Fruit fly (Drosophila melanogaster) whole organism, adult: ENCODE data around the gene mRpL51.
A peak's percentile ranks its signal among the peaks of the same experiment; 100 is the strongest.

Experiments
- CG11617 ChIP-seq: fragments of 200-800 bp; sonication (Bioruptor generic); optimal IDR thresholded peaks from 2 replicates; lab custom pipeline; 2017; ENCODE audit warnings: mild to moderate bottlenecking, missing biosample characterization, missing genetic modification reagents, missing genetic modification characterization
- CG12768 ChIP-seq: fragments of 200-800 bp; sonication (Bioruptor generic); optimal IDR thresholded peaks from 2 replicates; lab custom pipeline; 2017; ENCODE audit warnings: missing biosample characterization, missing genetic modification characterization, mild to moderate bottlenecking, moderate library complexity, missing genetic modification reagents
- CG14711 ChIP-seq: fragments of 200-800 bp; sonication (Bioruptor generic); optimal IDR thresholded peaks from 2 replicates; lab custom pipeline; 2018; ENCODE audit warnings: missing biosample characterization, mild to moderate bottlenecking, missing genetic modification characterization, moderate library complexity
- CG1620 ChIP-seq: fragments of 200-800 bp; sonication (Bioruptor generic); optimal IDR thresholded peaks from 2 replicates; lab custom pipeline; 2016; ENCODE audit warnings: missing biosample characterization, missing genetic modification characterization
- CG33017 ChIP-seq: fragments of 200-800 bp; sonication (Bioruptor generic); optimal IDR thresholded peaks from 2 replicates; lab custom pipeline; 2018; ENCODE audit warnings: missing biosample characterization, mild to moderate bottlenecking, missing genetic modification characterization, moderate library complexity
- CG5204 ChIP-seq: fragments of 200-800 bp; sonication (Bioruptor generic); optimal IDR thresholded peaks from 2 replicates; lab custom pipeline; 2016; ENCODE audit warnings: missing biosample characterization, missing genetic modification characterization
- CG7045 ChIP-seq: fragments of 200-800 bp; sonication (Bioruptor generic); optimal IDR thresholded peaks from 2 replicates; lab custom pipeline; 2017; ENCODE audit warnings: missing biosample characterization, mild to moderate bottlenecking, missing genetic modification characterization
- CG7101 ChIP-seq: fragments of 200-800 bp; sonication (Bioruptor generic); optimal IDR thresholded peaks from 2 replicates; lab custom pipeline; 2018; ENCODE audit warnings: missing biosample characterization, mild to moderate bottlenecking, missing genetic modification characterization, moderate library complexity
- Clk ChIP-seq: fragments of 200-800 bp; sonication (Bioruptor generic); optimal IDR thresholded peaks from 2 replicates; lab custom pipeline; 2017; ENCODE audit warnings: missing biosample characterization, missing genetic modification characterization
- Crg-1 ChIP-seq: fragments of 200-800 bp; sonication (Bioruptor generic); optimal IDR thresholded peaks from 2 replicates; lab custom pipeline; 2016; ENCODE audit warnings: missing biosample characterization, missing genetic modification characterization
- Hr96 ChIP-seq: fragments of 200-800 bp; sonication (Bioruptor generic); optimal IDR thresholded peaks from 2 replicates; lab custom pipeline; 2016; ENCODE audit warnings: missing biosample characterization, missing genetic modification characterization
- Mnt ChIP-seq: fragments of 200-800 bp; sonication (Bioruptor generic); optimal IDR thresholded peaks from 2 replicates; lab custom pipeline; 2016; ENCODE audit warnings: missing biosample characterization, mild to moderate bottlenecking, missing genetic modification characterization
- bab1 ChIP-seq: fragments of 200-800 bp; sonication (Bioruptor generic); optimal IDR thresholded peaks from 3 replicates; lab custom pipeline; 2019; ENCODE audit warnings: missing biosample characterization, mild to moderate bottlenecking, missing genetic modification characterization, moderate library complexity
- cic ChIP-seq: fragments of 200-800 bp; sonication (Bioruptor generic); optimal IDR thresholded peaks from 2 replicates; lab custom pipeline; 2017; ENCODE audit warnings: missing biosample characterization, mild to moderate bottlenecking, missing genetic modification characterization, moderate library complexity
- cnc ChIP-seq, 2 experiments: fragments of >200 bp; optimal IDR thresholded peaks; 2 replicates each; lab custom pipeline; 2017
- kay ChIP-seq: fragments of 200-800 bp; sonication (Bioruptor generic); peaks from one replicate; lab custom pipeline; 2016; ENCODE audit warnings: missing biosample characterization, missing genetic modification characterization, borderline replicate concordance
- ovo ChIP-seq: fragments of 200-800 bp; sonication (Bioruptor generic); optimal IDR thresholded peaks from 2 replicates; lab custom pipeline; 2016; ENCODE audit warnings: missing biosample characterization, missing genetic modification characterization
- pad ChIP-seq: fragments of 200-800 bp; sonication (Bioruptor generic); optimal IDR thresholded peaks from 3 replicates; lab custom pipeline; 2017; ENCODE audit warnings: missing biosample characterization, missing genetic modification characterization, mild to moderate bottlenecking, moderate library complexity, missing genetic modification reagents
- tj ChIP-seq: fragments of 200-800 bp; sonication (Bioruptor generic); optimal IDR thresholded peaks from 3 replicates; lab custom pipeline; 2017; ENCODE audit warnings: missing biosample characterization, mild to moderate bottlenecking, missing genetic modification characterization, moderate library complexity
- toe ChIP-seq: fragments of 200-800 bp; sonication (Bioruptor generic); optimal IDR thresholded peaks from 2 replicates; lab custom pipeline; 2016; ENCODE audit warnings: missing biosample characterization, missing genetic modification characterization

The mRpL51 gene

DNA sequence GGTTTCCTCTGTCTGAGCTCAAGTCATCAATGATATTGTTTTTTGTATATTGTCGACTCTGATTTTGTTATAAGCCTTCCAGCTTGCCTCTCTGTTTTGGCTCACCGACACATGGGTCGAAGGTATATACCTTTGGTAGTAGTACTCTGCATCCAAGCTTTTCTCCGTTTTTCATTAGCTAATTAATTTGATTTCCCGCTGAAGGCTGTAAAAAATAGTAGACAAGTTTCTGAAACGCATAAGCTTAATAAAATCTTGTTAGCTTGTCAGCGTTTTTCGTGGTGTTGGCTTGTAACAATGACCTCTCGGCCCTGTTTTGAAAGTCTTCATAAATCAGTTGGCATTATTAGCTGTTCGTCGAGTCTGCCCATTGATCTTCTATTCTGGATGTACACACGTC lies 36.4 kb downstream of the mRpL51 start:
- TF ChIP-seq CG33017 (tag; lab: Kevin White, UChicago) = no peak
- TF ChIP-seq kay (GFP tag; lab: Kevin White, UChicago) = peak; percentile 17
- no peak for TF ChIP-seq Hr96 (GFP tag; lab: Kevin White, UChicago)
- no peak for TF ChIP-seq CG7101

DNA sequence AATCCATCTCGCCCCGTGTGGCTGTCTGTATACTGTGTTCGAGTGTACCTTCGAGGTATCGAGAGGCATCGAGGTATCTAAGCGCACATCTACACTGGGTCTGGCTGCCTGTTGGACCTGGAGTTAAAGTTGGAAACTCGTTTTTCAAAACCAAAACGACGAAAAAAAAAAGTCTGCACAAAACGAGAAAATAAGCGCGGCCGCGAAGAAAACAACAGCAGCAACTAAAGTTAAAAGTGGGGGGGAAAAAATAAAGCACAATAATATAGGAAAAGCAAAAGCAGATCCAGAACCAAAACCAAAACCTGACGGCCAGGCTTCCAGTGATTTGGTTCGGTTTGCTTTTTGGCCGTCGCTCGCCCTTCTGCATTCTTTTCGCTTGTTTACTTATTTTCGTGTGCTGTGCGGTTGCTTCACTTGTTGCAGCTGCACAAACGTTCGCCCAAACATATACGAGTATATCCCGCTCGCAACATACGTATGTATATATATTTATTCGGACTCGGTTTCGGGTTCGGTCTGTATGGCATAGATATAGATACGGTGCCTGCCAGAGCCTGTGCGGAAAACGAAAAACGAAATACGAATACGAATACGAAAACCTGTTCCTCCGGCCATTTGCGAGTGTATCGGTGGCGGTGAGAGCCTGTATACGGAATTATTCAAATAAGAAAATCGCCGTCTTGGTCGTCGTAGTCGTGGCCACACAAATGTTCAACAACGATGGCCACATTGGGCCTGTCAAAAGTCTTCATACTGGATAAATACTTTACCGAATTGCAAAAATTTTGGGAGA lies 38.1 kb downstream of the mRpL51 start:
- TF ChIP-seq CG1620 (GFP tag; lab: Kevin White, UChicago) (no peak), CG7101 (no peak), pad (GFP tag; lab: Kevin White, UChicago) (no peak), CG33017 (tag; lab: Kevin White, UChicago) (no peak), CG14711 (tag; lab: Kevin White, UChicago) (no peak), bab1 (GFP tag; lab: Kevin White, UChicago) (no peak), Mnt (GFP tag; lab: Kevin White, UChicago) (no peak), Hr96 (GFP tag; lab: Kevin White, UChicago) (no peak), tj (GFP tag; lab: Kevin White, UChicago) (no peak), CG5204 (GFP tag; lab: Kevin White, UChicago) (no peak), Crg-1 (GFP tag; lab: Kevin White, UChicago) (no peak), Clk (GFP tag; lab: Kevin White, UChicago) (no peak), ovo (no peak), kay (GFP tag; lab: Kevin White, UChicago) (no peak), CG11617 (no peak), CG7045 (no peak)

dm6 chr2L:8478379-8478778 lies 38.8 kb downstream of the mRpL51 start:
- TF ChIP-seq CG1620 (GFP tag; lab: Kevin White, UChicago) = no peak
- no peak for TF ChIP-seq Mnt (GFP tag; lab: Kevin White, UChicago)
- no peak for TF ChIP-seq ovo
- no peak for TF ChIP-seq Clk (GFP tag; lab: Kevin White, UChicago)
- TF ChIP-seq CG33017 (tag; lab: Kevin White, UChicago) = no peak
- no peak for TF ChIP-seq pad (GFP tag; lab: Kevin White, UChicago)
- no peak for TF ChIP-seq Hr96 (GFP tag; lab: Kevin White, UChicago)
- no peak for TF ChIP-seq tj (GFP tag; lab: Kevin White, UChicago)
- TF ChIP-seq CG5204 (GFP tag; lab: Kevin White, UChicago) = no peak
- TF ChIP-seq bab1 (GFP tag; lab: Kevin White, UChicago) = no peak

DNA sequence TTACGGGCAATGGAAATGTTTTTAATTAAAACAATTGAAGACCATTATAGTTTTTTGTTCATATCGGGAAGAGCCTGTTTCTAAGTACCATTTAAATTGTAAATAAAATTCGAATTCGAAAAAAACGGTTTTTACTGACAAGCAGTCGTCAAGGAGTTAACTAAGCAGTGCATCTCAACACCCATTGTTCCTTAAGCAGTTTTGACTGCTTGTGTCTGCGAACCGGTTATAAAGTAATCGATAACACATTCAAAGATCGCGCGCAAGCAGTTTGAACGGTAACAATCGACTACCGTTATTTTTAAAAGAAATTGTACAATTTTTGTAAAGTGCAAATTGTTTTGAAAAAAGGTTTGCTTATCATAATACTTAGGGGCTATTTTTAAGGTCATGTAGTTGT lies 39.2 kb downstream of the mRpL51 start:
- TF ChIP-seq Mnt (GFP tag; lab: Kevin White, UChicago) (no peak), Clk (GFP tag; lab: Kevin White, UChicago) (no peak), pad (GFP tag; lab: Kevin White, UChicago) (no peak), kay (GFP tag; lab: Kevin White, UChicago) (no peak), cnc (optimal IDR thresholded peaks at IDR 0.05; lab: Kevin White, UChicago) (no peak), toe (no peak)

DNA sequence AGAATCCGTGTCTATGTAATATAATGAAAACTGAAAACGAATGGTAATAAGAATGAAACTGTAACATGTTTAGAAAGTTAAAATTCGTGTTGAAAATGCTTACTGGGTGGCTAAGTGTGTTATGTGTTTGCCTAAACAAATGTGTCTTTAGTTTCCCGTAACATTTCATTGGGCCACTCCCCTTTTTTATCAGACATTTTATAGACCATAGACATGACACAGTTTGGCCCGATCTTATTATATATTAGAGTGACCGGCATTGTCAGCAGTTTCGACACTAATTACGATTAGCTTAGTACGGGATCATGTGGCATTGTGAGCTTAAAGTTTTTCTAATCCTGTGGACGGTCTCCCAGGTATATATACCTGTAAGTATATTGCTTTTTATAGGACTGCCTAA lies 40.1 kb downstream of the mRpL51 start, which contains the start of gene CheA29a:
Gene CheA29a (plus strand): TSS at position 301 of the 400 bp plus-strand sequence.
- TF ChIP-seq Hr96 (GFP tag; lab: Kevin White, UChicago) (no peak), CG1620 (GFP tag; lab: Kevin White, UChicago) (no peak), kay (GFP tag; lab: Kevin White, UChicago) (no peak), Mnt (GFP tag; lab: Kevin White, UChicago) (no peak), tj (GFP tag; lab: Kevin White, UChicago) (no peak), cic (no peak), Clk (GFP tag; lab: Kevin White, UChicago) (no peak), CG12768 (GFP tag; lab: Kevin White, UChicago) (no peak), bab1 (GFP tag; lab: Kevin White, UChicago) (no peak), toe (no peak), ovo (no peak)

DNA sequence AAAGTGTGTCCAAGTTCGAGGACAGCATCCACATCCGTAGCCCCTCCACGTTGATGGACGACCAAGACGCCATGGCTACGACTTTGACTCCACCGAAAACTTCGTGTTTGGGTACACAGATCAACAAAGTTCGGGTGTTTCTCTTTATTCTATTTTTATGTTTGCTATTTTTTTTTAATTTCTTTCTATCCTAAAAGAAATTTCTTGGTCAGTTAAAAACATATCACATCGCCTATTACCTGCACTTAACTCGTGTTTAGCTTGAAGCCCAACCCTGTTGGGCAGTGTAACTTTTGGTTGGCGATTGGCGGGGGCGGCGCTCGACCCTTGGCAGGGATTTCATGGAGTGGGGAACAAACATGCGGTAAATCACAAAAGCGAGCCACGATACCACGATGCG lies 43.7 kb downstream of the mRpL51 start:
- TF ChIP-seq Crg-1 (GFP tag; lab: Kevin White, UChicago) = no peak
- TF ChIP-seq ovo = no peak
- TF ChIP-seq kay (GFP tag; lab: Kevin White, UChicago) = no peak
- no peak for TF ChIP-seq tj (GFP tag; lab: Kevin White, UChicago)
- TF ChIP-seq CG33017 (tag; lab: Kevin White, UChicago) = no peak
- no peak for TF ChIP-seq toe
- no peak for TF ChIP-seq pad (GFP tag; lab: Kevin White, UChicago)
- no peak for TF ChIP-seq bab1 (GFP tag; lab: Kevin White, UChicago)
- no peak for TF ChIP-seq cic
- TF ChIP-seq CG7045 = no peak
- no peak for TF ChIP-seq CG14711 (tag; lab: Kevin White, UChicago)
- TF ChIP-seq CG12768 (GFP tag; lab: Kevin White, UChicago) = no peak
- TF ChIP-seq CG1620 (GFP tag; lab: Kevin White, UChicago) = no peak
- no peak for TF ChIP-seq CG11617
- no peak for TF ChIP-seq Mnt (GFP tag; lab: Kevin White, UChicago)
- no peak for TF ChIP-seq Hr96 (GFP tag; lab: Kevin White, UChicago)
- no peak for TF ChIP-seq CG7101
- TF ChIP-seq cnc (optimal IDR thresholded peaks at IDR 0.05; lab: Kevin White, UChicago) = no peak
- no peak for TF ChIP-seq CG5204 (GFP tag; lab: Kevin White, UChicago)
